Fruit fly (Drosophila melanogaster) whole organism, wandering third instar larva: ENCODE data around the gene CG2258.

ENCODE experiments used
- Abd-B ChIP-seq: fragments of >200 bp; optimal IDR thresholded peaks from 2 replicates; lab custom pipeline; 2017; ENCODE audit warnings: missing biosample characterization, missing genetic modification characterization
- CG32264 ChIP-seq: fragments of 200-800 bp; sonication (Bioruptor generic); optimal IDR thresholded peaks from 2 replicates; lab custom pipeline; 2016; ENCODE audit warnings: missing biosample characterization, missing genetic modification characterization
- CG9705 ChIP-seq: fragments of 200-800 bp; sonication (Bioruptor generic); optimal IDR thresholded peaks from 2 replicates; lab custom pipeline; 2018; ENCODE audit warnings: missing biosample characterization, mild to moderate bottlenecking, missing genetic modification characterization
- CrebA ChIP-seq: fragments of 200-800 bp; sonication (Bioruptor generic); optimal IDR thresholded peaks from 2 replicates; lab custom pipeline; 2016; ENCODE audit warnings: missing biosample characterization, mild to moderate bottlenecking, missing genetic modification characterization, borderline replicate concordance
- Dfd ChIP-seq: fragments of >200 bp; optimal IDR thresholded peaks from 2 replicates; lab custom pipeline; 2017; ENCODE audit warnings: missing biosample characterization, missing genetic modification characterization
- Dif ChIP-seq: fragments of 200-275, 200-300 bp; sonication (Bioruptor generic); optimal IDR thresholded peaks from 2 replicates; lab custom pipeline; 2018; ENCODE audit warnings: missing biosample characterization, missing genetic modification characterization; ENCODE audit not compliant: partially characterized antibody
- GATAd ChIP-seq: sonication (Bioruptor generic); optimal IDR thresholded peaks from 2 replicates; lab custom pipeline; 2016; ENCODE audit warnings: missing biosample characterization, missing genetic modification characterization
- HLH106 ChIP-seq: fragments of 200-800 bp; optimal IDR thresholded peaks from 3 replicates; lab custom pipeline; 2019; ENCODE audit warnings: missing biosample characterization, mild to moderate bottlenecking, missing genetic modification characterization, moderate library complexity
- Hnf4 ChIP-seq: fragments of 200-800 bp; sonication (Bioruptor generic); optimal IDR thresholded peaks from 2 replicates; lab custom pipeline; 2016; ENCODE audit warnings: missing biosample characterization, mild to moderate bottlenecking, missing genetic modification characterization
- Hr78 ChIP-seq: fragments of >200 bp; optimal IDR thresholded peaks from 2 replicates; lab custom pipeline; 2017; ENCODE audit warnings: missing biosample characterization, missing genetic modification characterization
- Hr83 ChIP-seq: fragments of 200-300 bp; sonication (Bioruptor generic); optimal IDR thresholded peaks from 2 replicates; lab custom pipeline; 2016; ENCODE audit warnings: missing biosample characterization, mild to moderate bottlenecking, missing genetic modification characterization, moderate library complexity; ENCODE audit not compliant: poor library complexity, severe bottlenecking
- Jra ChIP-seq: sonication (Bioruptor generic); optimal IDR thresholded peaks from 2 replicates; lab custom pipeline; 2016; ENCODE audit warnings: missing biosample characterization, missing genetic modification characterization
- Mio ChIP-seq: sonication (Bioruptor generic); optimal IDR thresholded peaks from 2 replicates; lab custom pipeline; 2016; ENCODE audit warnings: missing biosample characterization, missing genetic modification characterization
- Myc ChIP-seq: fragments of >200 bp; optimal IDR thresholded peaks from 2 replicates; lab custom pipeline; 2017
- N ChIP-seq: fragments of >200 bp; optimal IDR thresholded peaks from 2 replicates; lab custom pipeline; 2018; ENCODE audit warnings: missing biosample characterization, missing external identifiers, missing genetic modification characterization
- OdsH ChIP-seq: fragments of 200-800 bp; sonication (Bioruptor generic); optimal IDR thresholded peaks from 2 replicates; lab custom pipeline; 2016; ENCODE audit warnings: missing biosample characterization, mild to moderate bottlenecking, missing genetic modification characterization
- Rel ChIP-seq, 2 experiments: fragments of 200-800 bp; sonication (Bioruptor generic) in 1 of 2; optimal IDR thresholded peaks; 2 replicates in 1 of 2; 3 replicates in 1 of 2; lab custom pipeline; 2016 to 2019; ENCODE audit warnings: mild to moderate bottlenecking in 2 of 2, missing biosample characterization in 2 of 2, missing genetic modification characterization in 2 of 2, moderate library complexity in 1 of 2
- Sp1 ChIP-seq: fragments of 200-800 bp; sonication (Bioruptor generic); optimal IDR thresholded peaks from 3 replicates; lab custom pipeline; 2019; ENCODE audit warnings: missing biosample characterization, mild to moderate bottlenecking, missing genetic modification characterization, moderate library complexity
- Vsx2 ChIP-seq: fragments of 200-300, 225-300 bp; sonication (Bioruptor generic); optimal IDR thresholded peaks from 2 replicates; lab custom pipeline; 2018; ENCODE audit warnings: missing biosample characterization, missing genetic modification characterization; ENCODE audit not compliant: partially characterized antibody
- br ChIP-seq: fragments of 200-800 bp; sonication (Bioruptor generic); optimal IDR thresholded peaks from 2 replicates; lab custom pipeline; 2016; ENCODE audit warnings: missing biosample characterization, missing genetic modification characterization
- brk ChIP-seq: fragments of 200-800 bp; sonication (Bioruptor generic); optimal IDR thresholded peaks from 2 replicates; lab custom pipeline; 2016; ENCODE audit warnings: missing biosample characterization, mild to moderate bottlenecking, missing genetic modification characterization
- dl ChIP-seq, 2 experiments: fragments of 175-275, 200-275 bp in 1 of 2; fragments of 200-275 bp in 1 of 2; sonication (Bioruptor generic); optimal IDR thresholded peaks; lab custom pipeline; 2018; ENCODE audit warnings: mild to moderate bottlenecking in 2 of 2, missing biosample characterization in 2 of 2, missing genetic modification characterization in 2 of 2, moderate library complexity in 2 of 2; ENCODE audit not compliant: partially characterized antibody in 2 of 2, insufficient read depth in 1 of 2
- dmrt93B ChIP-seq: fragments of 200-800 bp; sonication (Bioruptor generic); optimal IDR thresholded peaks from 2 replicates; lab custom pipeline; 2018; ENCODE audit warnings: missing biosample characterization, mild to moderate bottlenecking, missing genetic modification characterization
- dsf ChIP-seq: sonication (Bioruptor generic); optimal IDR thresholded peaks from 2 replicates; lab custom pipeline; 2016; ENCODE audit warnings: missing biosample characterization, missing genetic modification characterization, borderline replicate concordance
- ey ChIP-seq: fragments of 200-800 bp; sonication (Bioruptor generic); optimal IDR thresholded peaks from 2 replicates; lab custom pipeline; 2016; ENCODE audit warnings: missing biosample characterization, missing genetic modification characterization
- foxo ChIP-seq, 2 experiments: fragments of 200-800 bp; sonication (Bioruptor generic); optimal IDR thresholded peaks; 2 replicates in 1 of 2; 3 replicates in 1 of 2; lab custom pipeline; 2016 to 2017; ENCODE audit warnings: missing biosample characterization in 2 of 2, missing genetic modification characterization in 2 of 2
- fru ChIP-seq: fragments of 200-800 bp; sonication (Bioruptor generic); optimal IDR thresholded peaks from 3 replicates; lab custom pipeline; 2016; ENCODE audit warnings: missing biosample characterization, mild to moderate bottlenecking, missing genetic modification characterization
- h ChIP-seq: fragments of 200-800 bp; sonication (Bioruptor generic); optimal IDR thresholded peaks from 3 replicates; lab custom pipeline; 2016; ENCODE audit warnings: missing biosample characterization, mild to moderate bottlenecking, missing genetic modification characterization
- jim ChIP-seq: fragments of 175-275, 200-325 bp; sonication (Bioruptor generic); optimal IDR thresholded peaks from 2 replicates; lab custom pipeline; 2016; ENCODE audit warnings: missing biosample characterization, mild to moderate bottlenecking, missing genetic modification characterization
- lola ChIP-seq: fragments of >200 bp; optimal IDR thresholded peaks from 2 replicates; lab custom pipeline; 2017; ENCODE audit warnings: missing biosample characterization, missing genetic modification characterization
- pan ChIP-seq: fragments of >200 bp; optimal IDR thresholded peaks from 2 replicates; lab custom pipeline; 2017
- psq ChIP-seq: fragments of 200-800 bp; sonication (Bioruptor generic); optimal IDR thresholded peaks from 3 replicates; lab custom pipeline; 2017; ENCODE audit warnings: missing biosample characterization, mild to moderate bottlenecking, missing genetic modification characterization, moderate library complexity
- rgr ChIP-seq: fragments of 200-800 bp; sonication (Bioruptor generic); optimal IDR thresholded peaks from 3 replicates; lab custom pipeline; 2016; ENCODE audit warnings: missing biosample characterization, mild to moderate bottlenecking, missing genetic modification characterization
- sage ChIP-seq: fragments of 200-800 bp; sonication (Bioruptor generic); optimal IDR thresholded peaks from 2 replicates; lab custom pipeline; 2016; ENCODE audit warnings: missing biosample characterization, mild to moderate bottlenecking, missing genetic modification characterization
- sv ChIP-seq: fragments of 200-800 bp; sonication (Bioruptor generic); optimal IDR thresholded peaks from 3 replicates; lab custom pipeline; 2016; ENCODE audit warnings: missing biosample characterization, missing genetic modification characterization
- tai ChIP-seq: sonication (Bioruptor generic); optimal IDR thresholded peaks from 2 replicates; lab custom pipeline; 2016; ENCODE audit warnings: missing biosample characterization, missing genetic modification characterization
- usp ChIP-seq: fragments of >200 bp; optimal IDR thresholded peaks from 2 replicates; lab custom pipeline; 2017; ENCODE audit warnings: missing biosample characterization, missing genetic modification characterization
- woc ChIP-seq: sonication (Bioruptor generic); optimal IDR thresholded peaks from 2 replicates; lab custom pipeline; 2016; ENCODE audit warnings: missing biosample characterization, mild to moderate bottlenecking, missing genetic modification characterization

CG2258 gene

DNA sequence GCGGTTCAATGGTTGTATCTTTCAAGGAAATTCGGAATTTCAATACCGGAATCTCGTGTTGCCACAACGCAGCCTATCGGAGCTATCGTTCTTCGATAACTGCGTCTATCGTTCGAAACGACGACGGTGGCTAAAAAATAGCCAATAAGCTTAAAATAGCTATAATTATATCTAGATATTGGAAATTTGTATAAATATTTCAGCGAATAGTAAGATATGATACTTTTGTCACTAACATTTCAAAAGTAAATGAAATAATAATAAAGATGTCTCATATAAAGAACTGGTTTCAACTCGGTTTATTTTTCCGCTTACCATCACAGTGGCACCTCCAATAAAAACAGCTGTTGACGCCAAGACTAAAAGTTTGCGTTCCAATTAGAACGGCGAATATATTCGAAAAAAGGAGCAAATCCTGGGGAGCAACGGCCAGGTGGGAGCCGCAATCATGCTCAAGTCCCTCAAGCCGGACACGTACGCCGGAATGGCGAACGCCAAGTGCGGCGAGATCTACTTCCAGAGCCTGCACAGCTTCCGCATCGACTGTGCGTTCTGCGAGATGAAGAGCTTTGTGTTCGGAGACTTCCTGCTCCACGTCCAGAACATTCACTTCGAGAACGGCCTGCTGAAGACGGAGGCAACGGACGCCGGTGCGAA, 43.7 kb upstream of the CG2258 start, which contains the start of the genes alpha-PheRS and CG2129:
Gene alpha-PheRS (minus strand): TSS at position 102 of the 657 bp plus-strand sequence.
Gene CG2129 (plus strand): TSS at position 339 of the 657 bp plus-strand sequence.
- TF ChIP-seq Rel (GFP tag; optimal IDR thresholded peaks at IDR 0.05; lab: Kevin White, UChicago): no peak
- peak; percentile 52 for TF ChIP-seq Rel (tag; optimal IDR thresholded peaks at IDR 0.05; lab: Kevin White, UChicago)
- TF ChIP-seq ey (GFP tag; lab: Kevin White, UChicago): peak; percentile 6
- TF ChIP-seq Sp1 (GFP tag; lab: Kevin White, UChicago): peak; percentile 45
- TF ChIP-seq woc: peak; percentile 77
- TF ChIP-seq dmrt93B (GFP tag; lab: Kevin White, UChicago): no peak
- TF ChIP-seq GATAd (GFP tag; lab: Kevin White, UChicago): no peak
- TF ChIP-seq Hr78 (GFP tag; lab: Kevin White, UChicago): no peak
- no peak for TF ChIP-seq CrebA (GFP tag; lab: Kevin White, UChicago)
- no peak for TF ChIP-seq Hr83 (GFP tag; lab: Kevin White, UChicago)
- peak; percentile 65 for TF ChIP-seq HLH106 (tag; lab: Kevin White, UChicago)
- TF ChIP-seq h: peak; percentile 41
- peak; percentile 31 for TF ChIP-seq psq (GFP tag; lab: Kevin White, UChicago)
- peak; percentile 92 for TF ChIP-seq Myc

DNA sequence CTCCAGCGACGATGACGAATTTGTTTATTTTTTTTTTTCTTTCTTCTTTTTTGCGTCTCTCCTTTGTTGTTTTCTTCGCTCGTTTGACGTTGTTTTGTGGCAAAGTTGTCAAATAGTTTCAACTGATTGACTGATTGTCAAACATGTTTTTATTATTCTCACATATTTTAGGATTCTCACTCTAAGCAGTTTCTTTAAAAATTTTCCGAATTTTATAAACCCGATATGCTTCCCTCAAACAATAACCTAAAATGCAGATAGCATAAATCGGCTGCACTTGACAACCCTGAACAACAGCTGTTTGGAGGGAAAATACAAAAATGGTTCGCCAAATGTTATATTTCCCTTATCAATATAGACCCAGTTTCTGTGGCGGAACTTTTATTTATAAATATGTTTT, 41.6 kb upstream of the CG2258 start, which contains the start of gene CG17982:
Gene CG17982 (minus strand): TSS at position 299 of the 400 bp plus-strand sequence.
- TF ChIP-seq jim (GFP tag; lab: Kevin White, UChicago) (no peak), Hr78 (GFP tag; lab: Kevin White, UChicago) (no peak), sage (GFP tag; lab: Kevin White, UChicago) (peak; percentile 81), fru (GFP tag; lab: Kevin White, UChicago) (peak; percentile 93), Sp1 (GFP tag; lab: Kevin White, UChicago) (peak; percentile 92), Dfd (GFP tag; lab: Kevin White, UChicago) (no peak), OdsH (peak; percentile 89), br (peak; percentile 94), Jra (GFP tag; lab: Kevin White, UChicago) (peak; percentile 93), Mio (GFP tag; lab: Kevin White, UChicago) (peak; percentile 42), Myc (no peak), psq (GFP tag; lab: Kevin White, UChicago) (peak; percentile 98), dsf (GFP tag; lab: Kevin White, UChicago) (peak; percentile 81), lola (GFP tag; lab: Kevin White, UChicago) (no peak), HLH106 (tag; lab: Kevin White, UChicago) (peak; percentile 92), Hnf4 (no peak), h (peak; percentile 94), Hr83 (GFP tag; lab: Kevin White, UChicago) (peak; percentile 91), foxo (GFP tag; optimal IDR thresholded peaks at IDR 0.05; lab: Kevin White, UChicago) (peak; percentile 81 to 95), tai (GFP tag; lab: Kevin White, UChicago) (no peak), Dif (no peak), Rel (GFP tag; optimal IDR thresholded peaks at IDR 0.05; lab: Kevin White, UChicago) (peak; percentile 73), Rel (tag; optimal IDR thresholded peaks at IDR 0.05; lab: Kevin White, UChicago) (peak; percentile 99), rgr (GFP tag; lab: Kevin White, UChicago) (peak; percentile 95), ey (GFP tag; lab: Kevin White, UChicago) (peak; percentile 93), Abd-B (GFP tag; lab: Kevin White, UChicago) (no peak), Vsx2 (no peak), pan (lab: Kevin White, UChicago) (no peak), N (no peak), brk (GFP tag; lab: Kevin White, UChicago) (no peak), CrebA (GFP tag; lab: Kevin White, UChicago) (no peak), usp (GFP tag; lab: Kevin White, UChicago) (no peak), CG9705 (GFP tag; lab: Kevin White, UChicago) (peak; percentile 88), dl (GFP tag; optimal IDR thresholded peaks at IDR 0.05; lab: Kevin White, UChicago; ENCODE audit: insufficient read depth in 1 of 2, partially characterized antibody in 2 of 2) (no peak), dmrt93B (GFP tag; lab: Kevin White, UChicago) (no peak), woc (peak; percentile 86), CG32264 (GFP tag; lab: Kevin White, UChicago) (peak; percentile 83), GATAd (GFP tag; lab: Kevin White, UChicago) (peak; percentile 85), sv (GFP tag; lab: Kevin White, UChicago) (peak; percentile 17)
- TF ChIP-seq, all 38 proteins: peak for 21
